Worm (Caenorhabditis elegans): ENCODE measurements around the gene ZC239.17.

DNA sequence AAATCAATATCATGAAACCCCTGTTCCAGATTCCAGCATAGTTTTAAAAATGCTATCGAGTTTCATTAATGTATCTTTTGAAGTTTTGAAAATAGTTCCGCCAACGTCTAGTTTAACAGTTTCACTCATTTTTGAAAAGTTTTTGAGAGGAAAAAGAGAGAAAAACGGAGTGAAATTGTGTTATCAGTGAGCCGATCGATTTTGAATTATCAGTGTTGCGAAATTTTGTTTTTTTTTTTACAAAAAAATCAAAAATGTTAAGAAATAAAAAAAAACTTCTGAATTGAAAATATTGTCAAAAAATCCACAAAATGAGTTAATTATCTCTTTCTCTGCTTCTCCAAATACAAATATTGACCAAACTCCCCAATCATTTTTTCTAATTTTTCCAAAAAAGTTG, 3.0 kb downstream of the ZC239.17 start, which contains the start of gene ZC239.13:
- no peak for TF ChIP-seq zip-4 (GFP tag; optimal IDR thresholded peaks at IDR 0.05)
- TF ChIP-seq aly-2 (tag; optimal IDR thresholded peaks at IDR 0.05): no peak
- TF ChIP-seq unc-130 (tag; optimal IDR thresholded peaks at IDR 0.05): no peak
- TF ChIP-seq ceh-90 (tag; optimal IDR thresholded peaks at IDR 0.05): no peak
- no peak for TF ChIP-seq nhr-90 (tag; optimal IDR thresholded peaks at IDR 0.05; ENCODE audit: poor library complexity)
- TF ChIP-seq ztf-4 (tag; optimal IDR thresholded peaks at IDR 0.05): no peak
- TF ChIP-seq fkh-8 (tag; optimal IDR thresholded peaks at IDR 0.05): no peak
- no peak for TF ChIP-seq hlh-17 (GFP tag; optimal IDR thresholded peaks at IDR 0.05; ENCODE audit: borderline replicate concordance)
- no peak for TF ChIP-seq lsy-2 (tag; optimal IDR thresholded peaks at IDR 0.05)
- TF ChIP-seq lin-35 (GFP tag; optimal IDR thresholded peaks at IDR 0.05): no peak
- TF ChIP-seq nhr-76 (tag; optimal IDR thresholded peaks at IDR 0.05): no peak
- no peak for TF ChIP-seq egl-13 (tag; optimal IDR thresholded peaks at IDR 0.05)
- no peak for TF ChIP-seq zag-1 (tag; optimal IDR thresholded peaks at IDR 0.05)
